Worm (Caenorhabditis elegans) whole organism, dauer: Measurements from ENCODE around the gene Y22D7AR.6.

Experiments
- unc-62 ChIP-seq: sonication (generic microtip); optimal IDR thresholded peaks from 2 replicates; lab custom pipeline; 2017; ENCODE audit warnings: missing biosample characterization, missing genetic modification reagents, missing genetic modification characterization

The Y22D7AR.6 gene

DNA sequence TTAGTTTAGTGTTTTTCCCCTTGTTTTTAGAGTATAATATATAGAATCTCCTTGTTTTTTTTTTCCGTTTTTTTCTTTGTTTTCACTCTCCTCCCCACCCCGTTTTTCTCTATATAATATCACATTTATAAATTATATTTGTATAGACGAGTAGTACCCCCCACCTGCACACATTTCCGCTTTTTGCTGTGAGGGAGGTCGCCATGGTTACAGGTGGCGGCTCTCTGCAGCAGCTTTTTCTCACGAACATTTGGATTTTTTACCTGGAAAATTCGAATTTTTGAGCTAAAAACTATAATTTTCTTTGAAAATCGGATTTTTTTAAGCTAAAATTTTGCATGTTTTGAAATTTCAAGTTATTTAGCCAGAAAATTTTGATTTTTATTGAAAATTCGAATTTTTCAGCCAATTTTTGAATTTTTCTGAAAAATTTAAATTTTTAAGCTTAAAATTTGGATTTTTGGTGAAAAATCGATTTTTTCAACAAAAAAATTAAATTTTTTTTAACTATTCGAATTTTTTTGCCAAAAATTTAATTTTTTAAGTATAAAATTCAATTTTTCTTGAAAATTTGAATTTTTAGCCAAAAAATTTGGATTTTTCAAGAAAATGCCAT lies 50.8 kb downstream of the Y22D7AR.6 start:
- no peak for TF ChIP-seq unc-62 (GFP tag; lab: Kevin White, UChicago)
